Fruit fly (Drosophila melanogaster): ENCODE measurements around the gene CG11398.

CG11398 gene

dm6 chrX:1236475-1236874 is 21.5 kb upstream of the CG11398 start, which contains the start of gene CG3638 (continued):
- peak; percentile 85 for TF ChIP-seq amos (GFP tag; IDR thresholded peaks at IDR 0.05; ENCODE audit: partially characterized antibody)
- TF ChIP-seq CG9215 (GFP tag; IDR thresholded peaks at IDR 0.05): no peak
- TF ChIP-seq CG32532 (GFP tag; IDR thresholded peaks at IDR 0.05): peak; percentile 58; the same call in 1 of the 2 replicates
- TF ChIP-seq Ravus (GFP tag; IDR thresholded peaks at IDR 0.05): no peak
- peak; percentile 55; the same call in 1 of the 2 replicates for TF ChIP-seq NFAT (GFP tag; IDR thresholded peaks at IDR 0.05)
- peak; percentile 25 for TF ChIP-seq mam (GFP tag; optimal IDR thresholded peaks at IDR 0.05)
- TF ChIP-seq ro (GFP tag; IDR thresholded peaks at IDR 0.05): no peak
- TF ChIP-seq CG15514 (GFP tag; optimal IDR thresholded peaks at IDR 0.05): peak; percentile 80
- TF ChIP-seq toy (GFP tag; IDR thresholded peaks at IDR 0.05): no peak
- TF ChIP-seq trh (GFP tag; optimal IDR thresholded peaks at IDR 0.05): no peak
- no peak for TF ChIP-seq oc (tag; optimal IDR thresholded peaks at IDR 0.05)
- no peak for TF ChIP-seq CG31441 (GFP tag; IDR thresholded peaks at IDR 0.05)
- TF ChIP-seq CG4617 (GFP tag; optimal IDR thresholded peaks at IDR 0.05; ENCODE audit: borderline replicate concordance): peak; percentile 67
- no peak for TF ChIP-seq pb (GFP tag; optimal IDR thresholded peaks at IDR 0.05)
- no peak for TF ChIP-seq fd3F (GFP tag; optimal IDR thresholded peaks at IDR 0.05)
- peak; percentile 65; the same call in 2 of the 3 replicates for TF ChIP-seq CG11456 (GFP tag; IDR thresholded peaks at IDR 0.05)
- peak; percentile 50 for TF ChIP-seq nmo (GFP tag; optimal IDR thresholded peaks at IDR 0.05)
- no peak for TF ChIP-seq CG5245 (GFP tag; optimal IDR thresholded peaks at IDR 0.05)
- TF ChIP-seq CG2116 (GFP tag; optimal IDR thresholded peaks at IDR 0.05): peak; percentile 94
- no peak for TF ChIP-seq gsb-n (tag; optimal IDR thresholded peaks at IDR 0.05)
- TF ChIP-seq Dek (tag; optimal IDR thresholded peaks at IDR 0.05): peak; percentile 60
- peak in 1 of 2 experiments; percentile 39 for TF ChIP-seq insv (GFP tag; optimal IDR thresholded peaks at IDR 0.05)
- TF ChIP-seq hkb (optimal IDR thresholded peaks at IDR 0.05): no peak
- no peak for TF ChIP-seq hkb (GFP tag; IDR thresholded peaks at IDR 0.05)
- peak; percentile 96 for TF ChIP-seq CG7928 (GFP tag; optimal IDR thresholded peaks at IDR 0.05)
- peak; percentile 78 for TF ChIP-seq CG33213 (GFP tag; optimal IDR thresholded peaks at IDR 0.05)
- TF ChIP-seq CG7987 (GFP tag; optimal IDR thresholded peaks at IDR 0.05): peak; percentile 46
- TF ChIP-seq Gug (GFP tag; IDR thresholded peaks at IDR 0.05): no peak
- peak; percentile 29; the same call in 1 of the 2 replicates for TF ChIP-seq Adf1 (GFP tag; IDR thresholded peaks at IDR 0.05)
- no peak for TF ChIP-seq ab (GFP tag; optimal IDR thresholded peaks at IDR 0.05)
- TF ChIP-seq CG13775 (GFP tag; optimal IDR thresholded peaks at IDR 0.05): no peak
- TF ChIP-seq CG32767 (GFP tag; IDR thresholded peaks at IDR 0.05): no peak
- TF ChIP-seq Trl (optimal IDR thresholded peaks at IDR 0.05): no peak
- peak; percentile 37 for TF ChIP-seq Trl (GFP tag; optimal IDR thresholded peaks at IDR 0.05)
- no peak for TF ChIP-seq CG6272 (GFP tag; IDR thresholded peaks at IDR 0.05)
- no peak for TF ChIP-seq ara (GFP tag; IDR thresholded peaks at IDR 0.05)
- TF ChIP-seq CG13894 (tag; optimal IDR thresholded peaks at IDR 0.05): peak; percentile 98
- peak; percentile 9 for TF ChIP-seq tin (GFP tag; optimal IDR thresholded peaks at IDR 0.05)
- TF ChIP-seq CG1529 (GFP tag; optimal IDR thresholded peaks at IDR 0.05): no peak
- peak; percentile 84 for TF ChIP-seq Opbp (GFP tag; IDR thresholded peaks at IDR 0.05; ENCODE audit: partially characterized antibody)
- TF ChIP-seq CG4730 (GFP tag; IDR thresholded peaks at IDR 0.05): no peak
- peak; percentile 68 for TF ChIP-seq CG34224 (GFP tag; IDR thresholded peaks at IDR 0.05; ENCODE audit: partially characterized antibody)
- no peak for TF ChIP-seq CG10431 (GFP tag; optimal IDR thresholded peaks at IDR 0.05)
- no peak for TF ChIP-seq CG4424 (GFP tag; optimal IDR thresholded peaks at IDR 0.05)
- peak; percentile 75; the same call in 2 of the 3 replicates for TF ChIP-seq Dbx (GFP tag; IDR thresholded peaks at IDR 0.05)
- TF ChIP-seq CG15073 (GFP tag; optimal IDR thresholded peaks at IDR 0.05): no peak
- peak; percentile 86; the same call in 3 of the 4 replicates for TF ChIP-seq chinmo (GFP tag; IDR thresholded peaks at IDR 0.05; ENCODE audit: partially characterized antibody)
- peak; percentile 52 for TF ChIP-seq gro (GFP tag; optimal IDR thresholded peaks at IDR 0.05)
- TF ChIP-seq schlank (tag; optimal IDR thresholded peaks at IDR 0.05): no peak
- no peak for TF ChIP-seq zfh1 (GFP tag; IDR thresholded peaks at IDR 0.05)
- TF ChIP-seq CG8924 (tag; optimal IDR thresholded peaks at IDR 0.05): peak; percentile 63
- no peak for TF ChIP-seq sisA (GFP tag; IDR thresholded peaks at IDR 0.05)

Measured in whole organism, embryonic.